Worm (Caenorhabditis elegans): ENCODE data around the gene Y26E6A.3.

DNA sequence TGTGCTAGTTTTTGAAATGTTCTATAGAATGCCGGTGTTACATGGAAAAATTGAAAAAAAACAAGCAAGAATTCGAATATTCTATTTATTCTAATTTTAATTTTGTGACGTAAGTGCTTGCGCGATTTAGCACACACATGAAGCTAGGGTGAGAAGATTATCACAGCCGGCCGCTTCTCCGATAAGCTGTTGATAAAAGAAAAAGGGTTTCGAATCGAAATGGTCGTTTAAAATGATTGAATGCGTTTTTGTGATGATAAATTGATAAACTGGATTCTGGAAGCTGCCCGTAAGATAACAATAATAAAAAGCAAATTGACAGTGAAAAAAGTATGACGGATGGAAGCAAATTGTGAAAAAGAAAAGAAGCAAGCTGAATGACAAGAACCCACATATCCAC lies 25.6 kb downstream of the Y26E6A.3 start:
- no peak for TF ChIP-seq aly-2 (tag; optimal IDR thresholded peaks at IDR 0.05)
- no peak for TF ChIP-seq lin-15B (tag; optimal IDR thresholded peaks at IDR 0.05)
- no peak for TF ChIP-seq ztf-11 (tag; optimal IDR thresholded peaks at IDR 0.05)
- no peak for TF ChIP-seq nhr-10 (tag; optimal IDR thresholded peaks at IDR 0.05)
- TF ChIP-seq mxl-2 (GFP tag; conservative IDR thresholded peaks at IDR 0.05): no peak
- TF ChIP-seq zag-1 (tag; optimal IDR thresholded peaks at IDR 0.05): no peak
- no peak for TF ChIP-seq vab-7 (GFP tag; IDR thresholded peaks at IDR 0.05)
